Worm (Caenorhabditis elegans) whole organism, young adult: ENCODE data around the gene glb-32.

ENCODE experiments used
- B0035.1 ChIP-seq: sonication (generic microtip); optimal IDR thresholded peaks from 2 replicates; lab custom pipeline; 2016; ENCODE audit warnings: missing genetic modification characterization, mild to moderate bottlenecking, missing compliant biosample characterization, missing genotype, missing genetic modification reagents
- F37B4.10 ChIP-seq: fragments of 200-800 bp; sonication (Bioruptor generic); IDR thresholded peaks from 2 replicates; pipeline ENCODE4 v1.3.6; 2022; ENCODE audit warnings: missing genetic modification characterization, missing compliant biosample characterization
- F49E8.2 ChIP-seq: sonication (generic microtip); optimal IDR thresholded peaks from 3 replicates; lab custom pipeline; 2017; ENCODE audit warnings: missing genetic modification characterization, mild to moderate bottlenecking, missing compliant biosample characterization, antibody characterized with exemption, moderate library complexity; ENCODE audit not compliant: insufficient read depth
- F57A8.1 ChIP-seq: fragments of 200-800 bp; sonication (Bioruptor generic); optimal IDR thresholded peaks from 2 replicates; lab custom pipeline; 2018; ENCODE audit warnings: mild to moderate bottlenecking, missing genetic modification characterization, moderate library complexity, missing compliant biosample characterization
- T26A5.8 ChIP-seq: sonication (generic microtip); optimal IDR thresholded peaks from 2 replicates; lab custom pipeline; 2016; ENCODE audit warnings: missing genetic modification characterization, missing compliant biosample characterization
- ZK185.1 ChIP-seq: sonication (generic microtip); optimal IDR thresholded peaks from 2 replicates; lab custom pipeline; 2016; ENCODE audit warnings: mild to moderate bottlenecking, missing genetic modification characterization, missing compliant biosample characterization; ENCODE audit not compliant: poor library complexity, severe bottlenecking
- akir-1 ChIP-seq: fragments of 200-800 bp; sonication (Bioruptor generic); optimal IDR thresholded peaks from 2 replicates; lab custom pipeline; 2018; ENCODE audit warnings: mild to moderate bottlenecking, missing genetic modification characterization, moderate library complexity, missing compliant biosample characterization
- aptf-2 ChIP-seq: fragments of 200-800 bp; sonication (Bioruptor generic); conservative IDR thresholded peaks from 2 replicates; pipeline ENCODE4 v1.3.6; 2022; ENCODE audit warnings: missing genetic modification reagents, missing genetic modification characterization, missing compliant biosample characterization
- bed-2 ChIP-seq: fragments of 200-800 bp; sonication (Bioruptor generic); IDR thresholded peaks from 2 replicates; pipeline ENCODE4 v1.3.6; 2022; ENCODE audit warnings: missing genetic modification reagents, missing genetic modification characterization, missing compliant biosample characterization
- ceh-40 ChIP-seq: fragments of 200-800 bp; sonication (Bioruptor generic); IDR thresholded peaks from 2 replicates; pipeline ENCODE4 v1.3.6; 2022; ENCODE audit warnings: missing genetic modification characterization, missing compliant biosample characterization
- dox-1 ChIP-seq: fragments of 200-800 bp; sonication (Bioruptor generic); IDR thresholded peaks from 2 replicates; pipeline ENCODE4 v1.3.6; 2022; ENCODE audit warnings: missing genetic modification reagents, missing genetic modification characterization, missing compliant biosample characterization
- dpff-1 ChIP-seq: sonication (generic microtip); optimal IDR thresholded peaks from 2 replicates; lab custom pipeline; 2017; ENCODE audit warnings: mild to moderate bottlenecking, missing genetic modification characterization, missing compliant biosample characterization
- egrh-3 ChIP-seq: fragments of 200-800 bp; sonication (Bioruptor generic); IDR thresholded peaks from 2 replicates; pipeline ENCODE4 v1.3.6; 2022; ENCODE audit warnings: missing genetic modification reagents, missing genetic modification characterization, missing compliant biosample characterization
- hmg-20 ChIP-seq: fragments of 200-800 bp; sonication (Bioruptor generic); IDR thresholded peaks from 2 replicates; pipeline ENCODE4 v1.3.6; 2022; ENCODE audit warnings: missing genetic modification reagents, missing genetic modification characterization, missing compliant biosample characterization
- let-526 ChIP-seq: fragments of 200-800 bp; sonication (Bioruptor generic); IDR thresholded peaks from 2 replicates; pipeline ENCODE4 v1.3.6; 2022; ENCODE audit warnings: missing genetic modification reagents, missing genetic modification characterization, missing compliant biosample characterization
- lin-54 ChIP-seq: fragments of 200-800 bp; sonication (Bioruptor generic); optimal IDR thresholded peaks from 2 replicates; lab custom pipeline; 2018; ENCODE audit warnings: mild to moderate bottlenecking, missing genetic modification characterization, missing compliant biosample characterization
- lsl-1 ChIP-seq: fragments of 200-800 bp; sonication (Bioruptor generic); optimal IDR thresholded peaks from 2 replicates; lab custom pipeline; 2018; ENCODE audit warnings: mild to moderate bottlenecking, missing genetic modification characterization, moderate library complexity, missing compliant biosample characterization
- madf-6 ChIP-seq: fragments of 200-800 bp; sonication (Bioruptor generic); IDR thresholded peaks from 2 replicates; pipeline ENCODE4 v1.3.6; 2022; ENCODE audit warnings: missing genetic modification reagents, missing genetic modification characterization, missing compliant biosample characterization
- madf-8 ChIP-seq: fragments of 200-800 bp; sonication (Bioruptor generic); conservative IDR thresholded peaks from 2 replicates; pipeline ENCODE4 v1.3.6; 2022; ENCODE audit warnings: missing genetic modification reagents, missing genetic modification characterization, missing compliant biosample characterization
- mel-28 ChIP-seq: sonication (generic microtip); optimal IDR thresholded peaks from 2 replicates; lab custom pipeline; 2016; ENCODE audit warnings: borderline replicate concordance, mild to moderate bottlenecking, missing genetic modification characterization, missing compliant biosample characterization
- nfya-1 ChIP-seq: sonication (generic microtip); optimal IDR thresholded peaks from 2 replicates; lab custom pipeline; 2017; ENCODE audit warnings: antibody characterized with exemption, missing compliant biosample characterization, missing genetic modification characterization, borderline replicate concordance; ENCODE audit not compliant: insufficient read depth
- nhr-80 ChIP-seq: sonication (generic microtip); optimal IDR thresholded peaks from 2 replicates; lab custom pipeline; 2016; ENCODE audit warnings: missing genetic modification characterization, missing compliant biosample characterization
- pbrm-1 ChIP-seq: fragments of 200-800 bp; sonication (Bioruptor generic); IDR thresholded peaks from 2 replicates; pipeline ENCODE4 v1.3.6; 2022; ENCODE audit warnings: missing genetic modification reagents, missing genetic modification characterization, missing compliant biosample characterization
- sdz-38 ChIP-seq: sonication (generic microtip); optimal IDR thresholded peaks from 2 replicates; lab custom pipeline; 2016; ENCODE audit warnings: missing genotype, missing genetic modification characterization, missing compliant biosample characterization
- snpc-1.3 ChIP-seq: sonication (generic microtip); optimal IDR thresholded peaks from 2 replicates; lab custom pipeline; 2017; ENCODE audit warnings: missing genetic modification characterization, mild to moderate bottlenecking, missing compliant biosample characterization, antibody characterized with exemption, moderate library complexity, missing genotype, missing genetic modification reagents; ENCODE audit not compliant: insufficient read depth
- snpc-4 ChIP-seq, 5 experiments: fragments of 150-350 bp in 1 of 5; sonication (generic microtip) in 4 of 5; optimal IDR thresholded peaks; 2 replicates each; lab custom pipeline; 2014 to 2018; ENCODE audit warnings: missing genetic modification characterization in 5 of 5, missing biosample characterization in 3 of 5, antibody characterized with exemption in 2 of 5, mild to moderate bottlenecking in 2 of 5, missing compliant biosample characterization in 2 of 5, missing genotype in 2 of 5, moderate library complexity in 2 of 5, missing genetic modification reagents in 1 of 5
- sptf-2 ChIP-seq: fragments of 200-800 bp; sonication (Bioruptor generic); optimal IDR thresholded peaks from 2 replicates; lab custom pipeline; 2018; ENCODE audit warnings: mild to moderate bottlenecking, missing genetic modification characterization, missing compliant biosample characterization
- xnd-1 ChIP-seq: sonication (generic microtip); optimal IDR thresholded peaks from 2 replicates; lab custom pipeline; 2016; ENCODE audit warnings: missing genotype, missing genetic modification reagents, missing genetic modification characterization, missing compliant biosample characterization
- ztf-18 ChIP-seq: sonication (generic microtip); optimal IDR thresholded peaks from 2 replicates; lab custom pipeline; 2016; ENCODE audit warnings: missing genotype, mild to moderate bottlenecking, missing genetic modification characterization, missing compliant biosample characterization
- ztf-22 ChIP-seq: fragments of 200-800 bp; sonication (Bioruptor generic); optimal IDR thresholded peaks from 2 replicates; lab custom pipeline; 2018; ENCODE audit warnings: mild to moderate bottlenecking, missing genetic modification characterization, moderate library complexity, missing compliant biosample characterization
- ztf-25 ChIP-seq: fragments of 200-800 bp; sonication (Bioruptor generic); IDR thresholded peaks from 2 replicates; pipeline ENCODE4 v1.3.6; 2022; ENCODE audit warnings: missing genetic modification reagents, missing genetic modification characterization, missing compliant biosample characterization

glb-32 gene

ce11 chrV:5130018-5130417 is 40.7 kb upstream of the glb-32 start, which contains the start of gene F14F9.8:
F14F9.8 (plus strand) TSS chrV:5130318.
- TF ChIP-seq ztf-25 (GFP tag; lab: Robert Waterston, UW) (no peak), B0035.1 (no peak), lin-54 (no peak), F57A8.1 (GFP tag; lab: Kevin White, UChicago) (no peak), nfya-1 (tag; lab: Kevin White, UChicago) (no peak), ceh-40 (GFP tag; lab: Robert Waterston, UW) (no peak), snpc-1.3 (tag; lab: Kevin White, UChicago) (no peak), sptf-2 (no peak), F37B4.10 (GFP tag; lab: Robert Waterston, UW) (no peak), xnd-1 (tag; lab: Kevin White, UChicago) (no peak), egrh-3 (GFP tag; lab: Robert Waterston, UW) (no peak)
- TF ChIP-seq, all 124 proteins: peak for 0

- no peak for TF ChIP-seq dpff-1
- TF ChIP-seq xnd-1 (tag; lab: Kevin White, UChicago): no peak
- no peak for TF ChIP-seq T26A5.8 (tag; lab: Kevin White, UChicago)
- TF ChIP-seq ztf-18 (tag; lab: Kevin White, UChicago): no peak
- no peak for TF ChIP-seq dox-1 (GFP tag; lab: Robert Waterston, UW)
- no peak for TF ChIP-seq ZK185.1 (tag; lab: Kevin White, UChicago)
- no peak for TF ChIP-seq pbrm-1 (GFP tag; lab: Robert Waterston, UW)
- no peak for TF ChIP-seq aptf-2 (GFP tag; lab: Robert Waterston, UW)
- TF ChIP-seq sdz-38: no peak
- TF ChIP-seq ztf-22 (GFP tag; lab: Kevin White, UChicago): no peak
- no peak for TF ChIP-seq hmg-20 (GFP tag; lab: Robert Waterston, UW)
- no peak for TF ChIP-seq madf-8 (GFP tag; lab: Robert Waterston, UW)
- TF ChIP-seq madf-6: no peak
Observed at ce11 chrV:5126793-5127192, 37.4 kb upstream of the glb-32 start, which contains the start of gene F14F9.5. F14F9.5 (plus strand) TSS chrV:5127093.

ce11 chrV:5119679-5120078 is 30.3 kb upstream of the glb-32 start, which contains the start of gene sid-1:
sid-1 (plus strand) TSS chrV:5119970.
- TF ChIP-seq nhr-80 (tag; lab: Kevin White, UChicago) (peak; percentile 24), let-526 (GFP tag; lab: Robert Waterston, UW) (no peak)

- TF ChIP-seq snpc-4 (GFP tag; optimal IDR thresholded peaks at IDR 0.05; lab: Kevin White, UChicago): no peak
- TF ChIP-seq snpc-4 (tag; optimal IDR thresholded peaks at IDR 0.05; lab: Kevin White, UChicago): no peak
- no peak for TF ChIP-seq bed-2
- no peak for TF ChIP-seq ztf-22 (GFP tag; lab: Kevin White, UChicago)
- no peak for TF ChIP-seq pbrm-1 (GFP tag; lab: Robert Waterston, UW)
- TF ChIP-seq akir-1 (GFP tag; lab: Kevin White, UChicago): no peak
- no peak for TF ChIP-seq mel-28 (tag; lab: Kevin White, UChicago)
Observed at ce11 chrV:5119109-5119508, 29.8 kb upstream of the glb-32 start, which contains the start of gene C04F5.9. C04F5.9 (minus strand) TSS chrV:5119209.

- TF ChIP-seq lsl-1 (peak; percentile 38), F49E8.2 (tag; lab: Kevin White, UChicago) (no peak)
- TF ChIP-seq, all 124 proteins: peak for 1
Observed at ce11 chrV:5113654-5114053, 24.3 kb upstream of the glb-32 start, which contains the start of gene C04F5.8. C04F5.8 (minus strand) TSS chrV:5113754.
